Worm (Caenorhabditis elegans) whole organism, L4/young adult: ENCODE results near the gene F07B7.7.
"Not testable (repeated sequence)": the region's sequence is repeated elsewhere in the genome, so short reads cannot be mapped to it uniquely, and the experiment has no call there.

Experiments used
- W03F9.2 ChIP-seq: fragments of 150-350 bp; optimal IDR thresholded peaks from 2 replicates; lab custom pipeline; 2014; ENCODE audit warnings: missing biosample characterization, missing genetic modification characterization
- dao-5 ChIP-seq: sonication (generic microtip); optimal IDR thresholded peaks from 2 replicates; lab custom pipeline; 2016; ENCODE audit warnings: missing genotype, missing genetic modification characterization, moderate library complexity, missing compliant biosample characterization
- him-1 ChIP-seq: sonication (generic microtip); optimal IDR thresholded peaks from 2 replicates; lab custom pipeline; 2016; ENCODE audit warnings: missing genotype, missing genetic modification reagents, missing genetic modification characterization, missing compliant biosample characterization

DNA sequence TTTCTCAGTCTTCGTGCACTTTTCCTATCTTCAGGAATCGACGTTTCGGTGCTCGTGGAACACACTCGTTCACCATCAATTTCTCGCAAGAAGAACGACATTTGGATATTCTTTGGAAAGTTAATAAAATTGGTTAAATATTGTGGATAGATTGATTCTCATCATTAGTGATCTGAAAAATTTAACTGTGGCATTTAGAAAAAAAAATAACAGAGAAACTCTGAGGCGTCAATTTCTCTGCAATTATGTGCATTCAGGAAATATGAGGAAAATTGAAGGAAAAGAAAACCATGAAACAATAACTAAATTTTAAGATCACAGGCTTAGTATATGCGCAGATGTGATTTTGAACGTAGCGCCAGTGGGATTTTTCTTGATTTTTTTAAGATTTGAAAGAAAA is 26.5 kb downstream of the F07B7.7 start, which contains the start of gene F07B7.12:
- not testable (repeated sequence) for TF ChIP-seq him-1; W03F9.2; dao-5 (tag; lab: Kevin White, UChicago)
